Worm (Caenorhabditis elegans) whole organism, midembryonic: ENCODE data around the gene R09E10.1.

ENCODE experiments used
- T22C8.4 ChIP-seq: fragments of 200-800 bp; sonication (Bioruptor generic); IDR thresholded peaks from 2 replicates; pipeline ENCODE4 v1.3.6; 2022; ENCODE audit warnings: missing genetic modification characterization, missing compliant biosample characterization
- tab-1 ChIP-seq: fragments of 200-800 bp; sonication (Bioruptor generic); IDR thresholded peaks from 2 replicates; pipeline ENCODE4 v1.3.6; 2022; ENCODE audit warnings: missing genetic modification characterization, missing compliant biosample characterization

ce11 chrIV:10345990-10346389 lies 23.4 kb upstream of the R09E10.1 start:
- TF ChIP-seq T22C8.4 (no peak), tab-1 (GFP tag; lab: Robert Waterston, UW) (no peak)
